Worm (Caenorhabditis elegans) whole organism, L2 larva: Measurements from ENCODE around the gene ZK742.4.
A peak's percentile ranks its signal among the peaks of the same experiment; 100 is the strongest.

Experiments used
- C34F6.9 ChIP-seq: fragments of 150-350 bp; optimal IDR thresholded peaks from 2 replicates; lab custom pipeline; 2014; ENCODE audit warnings: missing biosample characterization, missing genetic modification characterization
- F13H6.1 ChIP-seq: sonication (generic microtip); optimal IDR thresholded peaks from 2 replicates; lab custom pipeline; 2016; ENCODE audit warnings: missing genetic modification characterization, missing compliant biosample characterization
- R02D3.7 ChIP-seq: fragments of 150-350 bp; optimal IDR thresholded peaks from 2 replicates; lab custom pipeline; 2014; ENCODE audit warnings: missing biosample characterization, missing genetic modification characterization
- Y55F3AM.14 ChIP-seq: fragments of 200-800 bp; sonication (Bioruptor generic); optimal IDR thresholded peaks from 2 replicates; lab custom pipeline; 2018; ENCODE audit warnings: mild to moderate bottlenecking, missing genetic modification characterization, missing compliant biosample characterization
- alr-1 ChIP-seq: fragments of 150-350 bp; optimal IDR thresholded peaks from 2 replicates; lab custom pipeline; 2014; ENCODE audit warnings: missing biosample characterization, missing genetic modification characterization
- ama-1 ChIP-seq: fragments of 150-350 bp; optimal IDR thresholded peaks from 2 replicates; lab custom pipeline; 2018; ENCODE audit warnings: inconsistent platforms
- blmp-1 ChIP-seq: sonication (generic microtip); optimal IDR thresholded peaks from 2 replicates; lab custom pipeline; 2017; ENCODE audit warnings: missing genetic modification characterization, mild to moderate bottlenecking, missing compliant biosample characterization, antibody characterized with exemption, moderate library complexity; ENCODE audit not compliant: insufficient read depth
- ceh-16 ChIP-seq: fragments of 150-350 bp; optimal IDR thresholded peaks from 2 replicates; lab custom pipeline; 2014; ENCODE audit warnings: missing biosample characterization, missing genetic modification characterization
- ceh-82 ChIP-seq: fragments of 150-350 bp; optimal IDR thresholded peaks from 2 replicates; lab custom pipeline; 2014; ENCODE audit warnings: missing biosample characterization, missing genetic modification characterization
- crh-2 ChIP-seq: sonication (generic microtip); optimal IDR thresholded peaks from 2 replicates; lab custom pipeline; 2017; ENCODE audit warnings: missing biosample characterization, missing genetic modification characterization
- dmd-4 ChIP-seq: sonication (generic microtip); optimal IDR thresholded peaks from 2 replicates; lab custom pipeline; 2017; ENCODE audit warnings: missing biosample characterization, missing genetic modification characterization
- egl-27 ChIP-seq: sonication (generic microtip); optimal IDR thresholded peaks from 3 replicates; lab custom pipeline; 2017; ENCODE audit warnings: missing biosample characterization, missing genetic modification reagents, missing genetic modification characterization
- elt-1 ChIP-seq: fragments of 150-350 bp; optimal IDR thresholded peaks from 2 replicates; lab custom pipeline; 2014; ENCODE audit warnings: missing biosample characterization, missing genetic modification characterization
- elt-3 ChIP-seq: sonication (generic microtip); optimal IDR thresholded peaks from 2 replicates; lab custom pipeline; 2017; ENCODE audit warnings: missing biosample characterization, missing genetic modification characterization
- gmeb-1 ChIP-seq: fragments of 150-350 bp; optimal IDR thresholded peaks from 2 replicates; lab custom pipeline; 2014; ENCODE audit warnings: missing biosample characterization, missing genetic modification characterization
- lin-11 ChIP-seq: fragments of 150-350 bp; sonication (generic microtip); optimal IDR thresholded peaks from 2 replicates; lab custom pipeline; 2014; ENCODE audit warnings: missing biosample characterization, missing genetic modification characterization, inconsistent platforms, mixed read lengths
- lin-13 ChIP-seq: fragments of 150-350 bp; optimal IDR thresholded peaks from 2 replicates; lab custom pipeline; 2014; ENCODE audit warnings: missing biosample characterization, missing genetic modification reagents, missing genetic modification characterization
- lin-39 ChIP-seq: fragments of 150-350 bp; optimal IDR thresholded peaks from 2 replicates; lab custom pipeline; 2014; ENCODE audit warnings: missing biosample characterization, missing genetic modification reagents, missing genetic modification characterization
- lsy-2 ChIP-seq, 2 experiments: fragments of 150-350 bp in 1 of 2; sonication (generic microtip) in 1 of 2; optimal IDR thresholded peaks; 2 replicates each; lab custom pipeline; 2014 to 2017; ENCODE audit warnings: missing biosample characterization in 2 of 2, missing genetic modification characterization in 2 of 2
- mab-5 ChIP-seq: fragments of 150-350 bp; optimal IDR thresholded peaks from 2 replicates; lab custom pipeline; 2014; ENCODE audit warnings: missing biosample characterization, missing genetic modification characterization
- mdl-1 ChIP-seq, 2 experiments: fragments of 150-350 bp in 1 of 2; sonication (generic microtip) in 1 of 2; optimal IDR thresholded peaks; 2 replicates each; lab custom pipeline; 2017; ENCODE audit warnings: missing biosample characterization in 2 of 2, missing genetic modification characterization in 2 of 2
- nhr-10 ChIP-seq: sonication (generic microtip); optimal IDR thresholded peaks from 2 replicates; lab custom pipeline; 2017; ENCODE audit warnings: missing biosample characterization, missing genetic modification characterization
- nhr-11 ChIP-seq: fragments of 150-350 bp; optimal IDR thresholded peaks from 2 replicates; lab custom pipeline; 2014; ENCODE audit warnings: missing biosample characterization, missing genetic modification characterization
- nhr-12 ChIP-seq: fragments of 150-350 bp; optimal IDR thresholded peaks from 2 replicates; lab custom pipeline; 2014; ENCODE audit warnings: missing biosample characterization, missing genetic modification characterization
- nhr-129 ChIP-seq: fragments of 150-350 bp; optimal IDR thresholded peaks from 2 replicates; lab custom pipeline; 2014; ENCODE audit warnings: missing biosample characterization, missing genetic modification characterization
- nhr-21 ChIP-seq: fragments of 150-350 bp; optimal IDR thresholded peaks from 2 replicates; lab custom pipeline; 2014; ENCODE audit warnings: missing biosample characterization, missing genetic modification characterization
- nhr-23 ChIP-seq: fragments of 150-350 bp; optimal IDR thresholded peaks from 2 replicates; lab custom pipeline; 2014; ENCODE audit warnings: missing biosample characterization, missing genetic modification reagents, missing genetic modification characterization
- nhr-237 ChIP-seq: fragments of 150-350 bp; optimal IDR thresholded peaks from 2 replicates; lab custom pipeline; 2014; ENCODE audit warnings: missing biosample characterization, missing genetic modification characterization
- nhr-25 ChIP-seq: fragments of 150-350 bp; sonication (generic microtip); optimal IDR thresholded peaks from 3 replicates; lab custom pipeline; 2014; ENCODE audit warnings: missing biosample characterization, missing genetic modification characterization
- nhr-6 ChIP-seq: fragments of 150-350 bp; optimal IDR thresholded peaks from 2 replicates; lab custom pipeline; 2014; ENCODE audit warnings: missing biosample characterization, missing genetic modification characterization
- nhr-77 ChIP-seq: fragments of 150-350 bp; optimal IDR thresholded peaks from 2 replicates; lab custom pipeline; 2014; ENCODE audit warnings: missing biosample characterization, missing genetic modification characterization
- peb-1 ChIP-seq: fragments of 150-350 bp; optimal IDR thresholded peaks from 2 replicates; lab custom pipeline; 2014; ENCODE audit warnings: missing biosample characterization, missing genetic modification characterization
- sem-4 ChIP-seq: fragments of 150-350 bp; optimal IDR thresholded peaks from 2 replicates; lab custom pipeline; 2014; ENCODE audit warnings: missing biosample characterization, missing genetic modification reagents, missing genetic modification characterization
- skn-1 ChIP-seq: sonication (generic microtip); optimal IDR thresholded peaks from 2 replicates; lab custom pipeline; 2017; ENCODE audit warnings: missing biosample characterization, missing genetic modification characterization
- sma-9 ChIP-seq, 2 experiments: fragments of 150-350 bp in 1 of 2; sonication (generic microtip) in 1 of 2; optimal IDR thresholded peaks; 2 replicates each; lab custom pipeline; 2014 to 2016; ENCODE audit warnings: missing genetic modification characterization in 2 of 2, mild to moderate bottlenecking in 1 of 2, missing biosample characterization in 1 of 2, missing compliant biosample characterization in 1 of 2, missing genetic modification reagents in 1 of 2, moderate library complexity in 1 of 2
- snpc-4 ChIP-seq: fragments of 150-350 bp; optimal IDR thresholded peaks from 2 replicates; lab custom pipeline; 2014; ENCODE audit warnings: missing biosample characterization, missing genetic modification characterization
- unc-39 ChIP-seq: fragments of 150-350 bp; optimal IDR thresholded peaks from 2 replicates; lab custom pipeline; 2014; ENCODE audit warnings: missing biosample characterization, missing genetic modification characterization
- unc-55 ChIP-seq: fragments of 150-350 bp; sonication (generic microtip); optimal IDR thresholded peaks from 3 replicates; lab custom pipeline; 2014; ENCODE audit warnings: missing biosample characterization, missing genetic modification reagents, missing genetic modification characterization
- unc-62 ChIP-seq: fragments of 150-350 bp; optimal IDR thresholded peaks from 2 replicates; lab custom pipeline; 2014; ENCODE audit warnings: missing biosample characterization, missing genetic modification reagents, missing genetic modification characterization
- zag-1 ChIP-seq: fragments of 150-350 bp; optimal IDR thresholded peaks from 2 replicates; lab custom pipeline; 2014; ENCODE audit warnings: missing biosample characterization, missing genetic modification characterization
- ztf-11 ChIP-seq: sonication (generic microtip); optimal IDR thresholded peaks from 2 replicates; lab custom pipeline; 2017; ENCODE audit warnings: missing biosample characterization, missing genetic modification characterization
- ztf-4 ChIP-seq: fragments of 150-350 bp; optimal IDR thresholded peaks from 2 replicates; lab custom pipeline; 2014; ENCODE audit warnings: missing biosample characterization, missing genetic modification characterization

The ZK742.4 gene

DNA sequence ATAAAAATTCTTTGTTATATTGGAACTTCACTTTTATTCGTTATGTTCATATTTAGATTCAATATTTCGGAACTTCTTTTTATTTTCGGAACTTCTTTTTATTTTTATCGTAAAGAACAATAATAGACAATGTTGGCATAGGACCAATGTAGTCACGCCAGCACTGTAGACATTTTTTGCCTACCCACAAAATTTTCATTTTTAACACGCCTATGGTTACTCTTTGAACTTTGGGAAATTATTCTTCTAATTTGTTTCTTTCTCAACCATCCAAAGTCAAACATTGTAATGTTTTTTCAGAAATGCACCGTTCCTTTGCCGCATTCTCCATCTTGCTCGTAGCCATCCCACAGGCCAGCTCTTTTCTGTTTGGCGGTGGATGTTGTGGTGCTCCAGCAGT is 26.5 kb downstream of the ZK742.4 start, which contains the start of gene C26F1.1:
TSS of gene C26F1.1 (plus strand) at position 301 of the 400 bp plus-strand sequence.
- TF ChIP-seq alr-1 (tag; lab: Kevin White, UChicago) (no peak), nhr-11 (tag; lab: Kevin White, UChicago) (no peak), ceh-82 (tag; lab: Kevin White, UChicago) (no peak), unc-55 (GFP tag; lab: Kevin White, UChicago) (no peak), F13H6.1 (tag; lab: Kevin White, UChicago) (no peak)
- TF ChIP-seq, all 48 proteins: peak for 0

DNA sequence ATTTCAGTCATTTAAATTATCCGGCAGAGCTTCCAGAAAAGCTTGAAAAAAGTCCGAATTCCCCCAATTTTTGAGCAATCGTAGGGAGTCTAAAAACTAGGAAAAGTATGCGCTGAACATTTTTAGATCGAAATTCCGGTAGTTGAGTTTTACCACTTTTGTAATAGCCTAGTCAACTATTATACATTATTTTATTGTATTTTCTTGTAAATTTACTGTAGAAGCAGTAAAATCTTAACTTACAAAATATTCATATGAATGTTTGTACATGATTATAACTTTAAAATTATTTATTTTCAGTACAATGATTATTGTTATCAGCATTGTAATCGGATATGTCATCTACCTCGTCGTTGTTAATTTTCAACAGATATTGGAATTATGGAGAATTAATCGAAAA is 30.1 kb downstream of the ZK742.4 start, which contains the start of gene cyp-32A1:
TSS of gene cyp-32A1 (plus strand) at position 301 of the 400 bp plus-strand sequence.
- TF ChIP-seq nhr-237 (tag; lab: Kevin White, UChicago) (no peak), nhr-23 (no peak), ama-1 (no peak), sma-9 (GFP tag; optimal IDR thresholded peaks at IDR 0.05; lab: Kevin White, UChicago) (no peak), sma-9 (tag; optimal IDR thresholded peaks at IDR 0.05; lab: Kevin White, UChicago) (no peak)

- TF ChIP-seq elt-1 (tag; lab: Kevin White, UChicago) (no peak), dmd-4 (tag; lab: Kevin White, UChicago) (no peak), unc-62 (GFP tag; lab: Kevin White, UChicago) (no peak), ztf-11 (no peak)
Observed at ce11 chrV:7778999-7779398, 32.6 kb downstream of the ZK742.4 start.

- TF ChIP-seq C34F6.9 (tag; lab: Kevin White, UChicago) (no peak), ztf-11 (no peak), R02D3.7 (no peak), gmeb-1 (tag; lab: Kevin White, UChicago) (no peak), nhr-10 (tag; lab: Kevin White, UChicago) (no peak), alr-1 (tag; lab: Kevin White, UChicago) (no peak), unc-39 (tag; lab: Kevin White, UChicago) (no peak), lin-13 (GFP tag; lab: Kevin White, UChicago) (no peak), ceh-82 (tag; lab: Kevin White, UChicago) (no peak), nhr-77 (no peak), peb-1 (tag; lab: Kevin White, UChicago) (no peak)
Observed at ce11 chrV:7777098-7777497, 34.5 kb downstream of the ZK742.4 start, which contains the start of gene C26F1.3. C26F1.3 (plus strand) TSS chrV:7777300.

- TF ChIP-seq lin-39 (tag; lab: Kevin White, UChicago) (no peak), C34F6.9 (tag; lab: Kevin White, UChicago) (peak; percentile 87), ceh-16 (tag; lab: Kevin White, UChicago) (peak; percentile 86), mdl-1 (tag; optimal IDR thresholded peaks at IDR 0.05; lab: Kevin White, UChicago) (no peak), gmeb-1 (tag; lab: Kevin White, UChicago) (peak; percentile 84), ama-1 (no peak), F13H6.1 (tag; lab: Kevin White, UChicago) (peak; percentile 75), unc-62 (GFP tag; lab: Kevin White, UChicago) (no peak), alr-1 (tag; lab: Kevin White, UChicago) (no peak), nhr-25 (tag; lab: Kevin White, UChicago) (peak; percentile 78), lin-11 (tag; lab: Kevin White, UChicago) (peak; percentile 81), peb-1 (tag; lab: Kevin White, UChicago) (no peak), blmp-1 (tag; lab: Kevin White, UChicago) (peak; percentile 66), nhr-129 (peak; percentile 88), unc-55 (GFP tag; lab: Kevin White, UChicago) (peak; percentile 98), sem-4 (tag; lab: Kevin White, UChicago) (no peak), skn-1 (tag; lab: Kevin White, UChicago) (no peak), snpc-4 (tag; lab: Kevin White, UChicago) (peak; percentile 42), ztf-4 (tag; lab: Kevin White, UChicago) (no peak), elt-1 (tag; lab: Kevin White, UChicago) (no peak), nhr-10 (tag; lab: Kevin White, UChicago) (no peak), nhr-6 (tag; lab: Kevin White, UChicago) (no peak), egl-27 (tag; lab: Kevin White, UChicago) (peak; percentile 47), nhr-21 (peak; percentile 73), nhr-11 (tag; lab: Kevin White, UChicago) (no peak), mab-5 (tag; lab: Kevin White, UChicago) (peak; percentile 69), lsy-2 (tag; optimal IDR thresholded peaks at IDR 0.05; lab: Kevin White, UChicago) (peak; percentile 68 to 92), zag-1 (tag; lab: Kevin White, UChicago) (peak; percentile 50), Y55F3AM.14 (GFP tag; lab: Kevin White, UChicago) (no peak), ztf-11 (no peak), nhr-12 (tag; lab: Kevin White, UChicago) (no peak), R02D3.7 (peak; percentile 59), sma-9 (GFP tag; optimal IDR thresholded peaks at IDR 0.05; lab: Kevin White, UChicago) (peak; percentile 80), sma-9 (tag; optimal IDR thresholded peaks at IDR 0.05; lab: Kevin White, UChicago) (no peak), crh-2 (peak; percentile 83), elt-3 (tag; lab: Kevin White, UChicago) (no peak)
Observed at ce11 chrV:7776029-7776628, 35.5 kb downstream of the ZK742.4 start, which contains the start of the genes rpl-39 and rps-30. rpl-39 (minus strand) TSS chrV:7776079. rps-30 (plus strand) TSS chrV:7776578.
